Worm (Caenorhabditis elegans): ENCODE data around the gene F22H10.6.

- TF ChIP-seq unc-62 (GFP tag; optimal IDR thresholded peaks at IDR 0.05) (no peak), ztf-11 (tag; optimal IDR thresholded peaks at IDR 0.05) (no peak), mls-2 (tag; optimal IDR thresholded peaks at IDR 0.05) (no peak), unc-39 (tag; optimal IDR thresholded peaks at IDR 0.05) (no peak), nhr-76 (tag; optimal IDR thresholded peaks at IDR 0.05) (no peak), nhr-28 (tag; optimal IDR thresholded peaks at IDR 0.05) (no peak), elt-3 (tag; optimal IDR thresholded peaks at IDR 0.05) (no peak), lsy-2 (tag; optimal IDR thresholded peaks at IDR 0.05) (no peak), nhr-237 (tag; optimal IDR thresholded peaks at IDR 0.05) (no peak), ham-2 (GFP tag; optimal IDR thresholded peaks at IDR 0.05) (no peak), sptf-1 (tag; optimal IDR thresholded peaks at IDR 0.05) (no peak)
Observed at ce11 chrX:16687945-16688344, 3.2 kb downstream of the F22H10.6 start, which contains the start of gene F22H10.11.
